Fruit fly (Drosophila melanogaster): Measurements from ENCODE around the gene CG17107.

- no peak for TF ChIP-seq usp (GFP tag; optimal IDR thresholded peaks at IDR 0.05)
- TF ChIP-seq CG8478 (optimal IDR thresholded peaks at IDR 0.05): no peak
- TF ChIP-seq pan (optimal IDR thresholded peaks at IDR 0.05): no peak
- no peak for TF ChIP-seq psq (optimal IDR thresholded peaks at IDR 0.05)
- no peak for TF ChIP-seq Dll (optimal IDR thresholded peaks at IDR 0.05)
- no peak for TF ChIP-seq EcR (GFP tag; optimal IDR thresholded peaks at IDR 0.05)
These were observed 33.9 kb upstream of the CG17107 start for dm6 chr2L:10647720-10648349.

Data from whole organism.